Fruit fly (Drosophila melanogaster) whole organism, embryonic: Measurements from ENCODE around the gene DppIII.

ENCODE experiments used
- ATbp ChIP-seq: fragments of 200-800 bp; sonication (Bioruptor generic); optimal IDR thresholded peaks from 2 replicates; lab custom pipeline; 2017; ENCODE audit warnings: missing biosample characterization, mild to moderate bottlenecking, missing genetic modification characterization, missing genetic modification reagents
- Asciz ChIP-seq: fragments of 200-800 bp; sonication (Bioruptor generic); optimal IDR thresholded peaks from 2 replicates; lab custom pipeline; 2017; ENCODE audit warnings: missing biosample characterization, mild to moderate bottlenecking, missing genetic modification characterization, missing genetic modification reagents
- Atf6 ChIP-seq: fragments of 200-800 bp; sonication (Bioruptor generic); IDR thresholded peaks from 2 replicates; pipeline ENCODE4 v1.3.6; 2022; ENCODE audit warnings: missing biosample characterization, missing genetic modification characterization
- CG10321 ChIP-seq: fragments of 200-800 bp; sonication (Bioruptor generic); IDR thresholded peaks from 2 replicates; pipeline ENCODE4 v1.3.6; 2022; ENCODE audit warnings: missing biosample characterization, missing genetic modification characterization
- CG11504 ChIP-seq: fragments of 200-800 bp; sonication (Bioruptor generic); optimal IDR thresholded peaks from 3 replicates; lab custom pipeline; 2019; ENCODE audit warnings: missing biosample characterization, mild to moderate bottlenecking, missing genetic modification characterization, moderate library complexity
- CG1233 ChIP-seq: fragments of 200-800 bp; sonication (Bioruptor generic); optimal IDR thresholded peaks from 4 replicates; lab custom pipeline; 2018; ENCODE audit warnings: missing biosample characterization, mild to moderate bottlenecking, missing genetic modification characterization
- CG13894 ChIP-seq: fragments of 200-800 bp; sonication (Bioruptor generic); optimal IDR thresholded peaks from 3 replicates; lab custom pipeline; 2018; ENCODE audit warnings: missing biosample characterization, mild to moderate bottlenecking, missing genetic modification characterization, moderate library complexity
- CG14050 ChIP-seq: fragments of 200-800 bp; sonication (Bioruptor generic); IDR thresholded peaks from 3 replicates; pipeline ENCODE4 v1.3.6; 2022; ENCODE audit warnings: missing biosample characterization, missing genetic modification characterization
- CG14441 ChIP-seq: fragments of 200-800 bp; sonication (Bioruptor generic); IDR thresholded peaks from 2 replicates; pipeline ENCODE4 v1.3.6; 2022; ENCODE audit warnings: missing biosample characterization, missing genetic modification characterization
- CG15514 ChIP-seq: fragments of 200-800 bp; sonication (Bioruptor generic); optimal IDR thresholded peaks from 3 replicates; lab custom pipeline; 2017; ENCODE audit warnings: missing biosample characterization, missing genetic modification characterization, mild to moderate bottlenecking, moderate library complexity, missing genetic modification reagents
- CG17359 ChIP-seq: fragments of 200-800 bp; sonication (Bioruptor generic); optimal IDR thresholded peaks from 3 replicates; lab custom pipeline; 2018; ENCODE audit warnings: missing biosample characterization, mild to moderate bottlenecking, missing genetic modification characterization, moderate library complexity
- CG17829 ChIP-seq: fragments of 200-800 bp; optimal IDR thresholded peaks from 2 replicates; lab custom pipeline; 2019; ENCODE audit warnings: missing biosample characterization, mild to moderate bottlenecking, missing genetic modification characterization, moderate library complexity
- CG1832 ChIP-seq: fragments of 200-800 bp; sonication (Bioruptor generic); optimal IDR thresholded peaks from 2 replicates; lab custom pipeline; 2017; ENCODE audit warnings: missing biosample characterization, mild to moderate bottlenecking, missing genetic modification characterization, inconsistent platforms
- CG31441 ChIP-seq: fragments of 200-800 bp; sonication (Bioruptor generic); IDR thresholded peaks from 2 replicates; pipeline ENCODE4 v1.3.6; 2022; ENCODE audit warnings: missing biosample characterization, missing genetic modification characterization
- CG7372 ChIP-seq: fragments of 200-800 bp; sonication (Bioruptor generic); IDR thresholded peaks from 2 replicates; pipeline ENCODE4 v1.3.6; 2022; ENCODE audit warnings: missing biosample characterization, missing genetic modification characterization
- CG8290 ChIP-seq, 3 experiments: fragments of 200-800 bp; sonication (Bioruptor generic); optimal IDR thresholded peaks; 2 replicates each; lab custom pipeline; 2016 to 2019; ENCODE audit warnings: missing biosample characterization in 3 of 3, missing genetic modification characterization in 3 of 3, mild to moderate bottlenecking in 2 of 3, moderate library complexity in 1 of 3
- CG8478 ChIP-seq: fragments of >200 bp; optimal IDR thresholded peaks from 2 replicates; lab custom pipeline; 2018
- CG9797 ChIP-seq: fragments of 200-800 bp; sonication (Bioruptor generic); optimal IDR thresholded peaks from 3 replicates; lab custom pipeline; 2018; ENCODE audit warnings: missing biosample characterization, mild to moderate bottlenecking, missing genetic modification characterization
- Doc2 ChIP-seq: fragments of 200-800 bp; sonication (Bioruptor generic); IDR thresholded peaks from 2 replicates; pipeline ENCODE4 v1.3.6; 2022; ENCODE audit warnings: missing biosample characterization, missing genetic modification characterization
- Drgx ChIP-seq: fragments of 200-800 bp; sonication (Bioruptor generic); IDR thresholded peaks from 2 replicates; pipeline ENCODE4 v1.3.6; 2022; ENCODE audit warnings: missing biosample characterization, missing genetic modification characterization
- E2f2 ChIP-seq: fragments of 200-800 bp; sonication (Bioruptor generic); IDR thresholded peaks from 2 replicates; pipeline ENCODE4 v1.3.6; 2022; ENCODE audit warnings: missing biosample characterization, missing genetic modification characterization
- HLH4C ChIP-seq: fragments of 200-800 bp; sonication (Bioruptor generic); IDR thresholded peaks from 3 replicates; pipeline ENCODE4 v1.3.6; 2022; ENCODE audit warnings: missing biosample characterization, missing genetic modification characterization; ENCODE audit not compliant: partially characterized antibody
- HmgD ChIP-seq: fragments of 200-800 bp; sonication (Bioruptor generic); optimal IDR thresholded peaks from 3 replicates; lab custom pipeline; 2016; ENCODE audit warnings: missing biosample characterization, missing genetic modification characterization
- Med ChIP-seq: fragments of 200-800 bp; sonication (Bioruptor generic); peaks from one replicate; lab custom pipeline; 2016; ENCODE audit warnings: missing biosample characterization, missing genetic modification characterization, mild to moderate bottlenecking, inconsistent platforms, moderate library complexity
- Neu2 ChIP-seq: fragments of 200-800 bp; sonication (Bioruptor generic); optimal IDR thresholded peaks from 3 replicates; lab custom pipeline; 2016; ENCODE audit warnings: missing biosample characterization, missing genetic modification characterization, borderline replicate concordance
- Nf-YA ChIP-seq: fragments of 200-800 bp; sonication (Bioruptor generic); IDR thresholded peaks from 2 replicates; pipeline ENCODE4 v1.3.6; 2022; ENCODE audit warnings: missing biosample characterization, missing genetic modification characterization
- Oli ChIP-seq: fragments of 200-800 bp; sonication (Bioruptor generic); optimal IDR thresholded peaks from 2 replicates; lab custom pipeline; 2018; ENCODE audit warnings: missing biosample characterization, mild to moderate bottlenecking, missing genetic modification characterization, moderate library complexity
- Ptx1 ChIP-seq: fragments of 200-800 bp; sonication (Bioruptor generic); IDR thresholded peaks from 2 replicates; pipeline ENCODE4 v1.3.6; 2022; ENCODE audit warnings: missing biosample characterization, missing genetic modification characterization
- Spps ChIP-seq: fragments of 200-800 bp; sonication (Bioruptor generic); optimal IDR thresholded peaks from 2 replicates; lab custom pipeline; 2018; ENCODE audit warnings: missing biosample characterization, mild to moderate bottlenecking, missing genetic modification characterization
- Taf1 ChIP-seq: fragments of 200-800 bp; sonication (Bioruptor generic); IDR thresholded peaks from 2 replicates; pipeline ENCODE4 v1.3.6; 2022; ENCODE audit warnings: missing biosample characterization, missing genetic modification characterization
- Trl ChIP-seq, 3 experiments: fragments of >200 bp in 2 of 3; fragments of 200-800 bp in 1 of 3; sonication (Bioruptor generic) in 1 of 3; optimal IDR thresholded peaks; 2 replicates in 1 of 3; 3 replicates in 2 of 3; lab custom pipeline; 2016 to 2017; ENCODE audit warnings: missing biosample characterization in 1 of 3, missing genetic modification characterization in 1 of 3
- Xrp1 ChIP-seq: fragments of 200-800 bp; sonication (Bioruptor generic); IDR thresholded peaks from 2 replicates; pipeline ENCODE4 v1.3.6; 2022; ENCODE audit warnings: missing biosample characterization, missing genetic modification characterization
- ato ChIP-seq: fragments of 200-800 bp; sonication (Bioruptor generic); IDR thresholded peaks from 2 replicates; pipeline ENCODE4 v1.3.6; 2022; ENCODE audit warnings: missing biosample characterization, missing genetic modification characterization; ENCODE audit not compliant: partially characterized antibody
- bowl ChIP-seq: fragments of 200-800 bp; sonication (Bioruptor generic); IDR thresholded peaks from 2 replicates; pipeline ENCODE4 v1.3.6; 2022; ENCODE audit warnings: missing biosample characterization, missing genetic modification characterization
- bsh ChIP-seq, 2 experiments: fragments of 200-800 bp; sonication (Bioruptor generic); optimal IDR thresholded peaks; 2 replicates each; lab custom pipeline; 2017 to 2018; ENCODE audit warnings: mild to moderate bottlenecking in 2 of 2, missing biosample characterization in 2 of 2, missing genetic modification characterization in 2 of 2, moderate library complexity in 1 of 2
- cad ChIP-seq: fragments of >200 bp; optimal IDR thresholded peaks from 2 replicates; lab custom pipeline; 2017; ENCODE audit warnings: missing biosample characterization, missing genetic modification characterization
- chm ChIP-seq: fragments of 200-800 bp; sonication (Bioruptor generic); IDR thresholded peaks from 2 replicates; pipeline ENCODE4 v1.3.6; 2022; ENCODE audit warnings: missing biosample characterization, missing genetic modification characterization
- ci ChIP-seq: fragments of 200-800 bp; sonication (Bioruptor generic); IDR thresholded peaks from 3 replicates; pipeline ENCODE4 v1.3.6; 2022; ENCODE audit warnings: missing biosample characterization, missing genetic modification characterization
- crp ChIP-seq, 2 experiments: fragments of 200-800 bp; sonication (Bioruptor generic); optimal IDR thresholded peaks; 2 replicates in 1 of 2; 3 replicates in 1 of 2; lab custom pipeline; 2017; ENCODE audit warnings: missing biosample characterization in 2 of 2, missing genetic modification characterization in 2 of 2, mild to moderate bottlenecking in 1 of 2, moderate library complexity in 1 of 2
- dmrt99B ChIP-seq: fragments of 200-800 bp; sonication (Bioruptor generic); optimal IDR thresholded peaks from 2 replicates; lab custom pipeline; 2018; ENCODE audit warnings: missing biosample characterization, mild to moderate bottlenecking, missing genetic modification characterization, moderate library complexity
- fd102C ChIP-seq: fragments of 200-800 bp; sonication (Bioruptor generic); optimal IDR thresholded peaks from 2 replicates; lab custom pipeline; 2018; ENCODE audit warnings: missing biosample characterization, mild to moderate bottlenecking, missing genetic modification characterization, moderate library complexity
- inv ChIP-seq: fragments of 200-800 bp; sonication (Bioruptor generic); IDR thresholded peaks from 2 replicates; pipeline ENCODE4 v1.3.6; 2022; ENCODE audit warnings: missing biosample characterization, missing genetic modification characterization; ENCODE audit not compliant: partially characterized antibody
- onecut ChIP-seq: fragments of 200-800 bp; sonication (Bioruptor generic); IDR thresholded peaks from 2 replicates; pipeline ENCODE4 v1.3.6; 2022; ENCODE audit warnings: missing biosample characterization, missing genetic modification characterization
- phol ChIP-seq: fragments of 200-800 bp; sonication (Bioruptor generic); optimal IDR thresholded peaks from 3 replicates; lab custom pipeline; 2018; ENCODE audit warnings: missing biosample characterization, mild to moderate bottlenecking, missing genetic modification characterization, moderate library complexity
- ranshi ChIP-seq: fragments of 200-800 bp; sonication (Bioruptor generic); IDR thresholded peaks from 2 replicates; pipeline ENCODE4 v1.3.6; 2022; ENCODE audit warnings: missing biosample characterization, missing genetic modification characterization
- sens-2 ChIP-seq: fragments of 200-800 bp; sonication (Bioruptor generic); IDR thresholded peaks from 2 replicates; pipeline ENCODE4 v1.3.6; 2022; ENCODE audit warnings: missing biosample characterization, missing genetic modification characterization
- slp2 ChIP-seq: fragments of 200-800 bp; sonication (Bioruptor generic); optimal IDR thresholded peaks from 2 replicates; lab custom pipeline; 2016; ENCODE audit warnings: missing biosample characterization, missing genetic modification characterization
- wor ChIP-seq: fragments of 200-800 bp; sonication (Bioruptor generic); IDR thresholded peaks from 2 replicates; pipeline ENCODE4 v1.3.6; 2022; ENCODE audit warnings: missing biosample characterization, missing genetic modification characterization
- z ChIP-seq: fragments of 200-800 bp; sonication (Bioruptor generic); IDR thresholded peaks from 3 replicates; pipeline ENCODE4 v1.3.6; 2022; ENCODE audit warnings: missing biosample characterization, missing genetic modification characterization
- zfh1 ChIP-seq: fragments of 200-800 bp; sonication (Bioruptor generic); IDR thresholded peaks from 3 replicates; pipeline ENCODE4 v1.3.6; 2022; ENCODE audit warnings: missing biosample characterization, missing genetic modification characterization

Gene DppIII

DNA sequence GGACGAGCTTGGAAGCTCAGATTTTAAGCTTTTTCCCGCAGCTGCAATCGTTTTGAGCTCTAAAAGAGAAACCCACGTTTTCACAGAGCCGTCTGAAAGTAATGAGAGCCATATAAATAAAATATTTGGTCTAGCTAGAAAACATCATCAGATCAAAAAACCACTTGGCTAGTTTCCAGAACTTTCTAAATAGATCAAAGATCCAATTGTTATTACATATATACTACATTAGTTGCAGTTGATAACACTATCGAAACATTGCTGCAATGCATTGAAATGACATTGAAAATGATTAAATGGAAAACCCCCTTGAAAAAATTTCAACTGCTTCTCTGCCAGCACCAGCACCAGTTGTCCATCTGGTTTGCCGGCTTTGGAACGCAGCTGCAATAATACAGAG, 10.8 kb downstream of the DppIII start (continued):
- TF ChIP-seq CG17359 (tag; lab: Kevin White, UChicago) (peak; percentile 43), CG9797 (GFP tag; lab: Kevin White, UChicago) (no peak), CG8478 (lab: Kevin White, UChicago) (no peak), HmgD (GFP tag; lab: Kevin White, UChicago) (no peak), phol (tag; lab: Kevin White, UChicago) (peak; percentile 38), Med (GFP tag; lab: Kevin White, UChicago) (peak; percentile 78), Ptx1 (GFP tag; lab: Robert Waterston, UW) (peak; percentile 64), Asciz (GFP tag; lab: Kevin White, UChicago) (peak; percentile 47), CG10321 (GFP tag; lab: Robert Waterston, UW) (no peak), HLH4C (no peak), CG15514 (GFP tag; lab: Kevin White, UChicago) (no peak), CG17829 (tag; lab: Kevin White, UChicago) (peak; percentile 2), crp (GFP tag; optimal IDR thresholded peaks at IDR 0.05; lab: Kevin White, UChicago) (no peak), CG7372 (GFP tag; lab: Robert Waterston, UW) (no peak), cad (no peak), sens-2 (no peak), CG11504 (tag; lab: Kevin White, UChicago) (peak; percentile 42), ranshi (GFP tag; lab: Robert Waterston, UW) (peak; percentile 21; the same call in 1 of the 2 replicates), Trl (optimal IDR thresholded peaks at IDR 0.05; lab: Kevin White, UChicago) (no peak), Trl (GFP tag; optimal IDR thresholded peaks at IDR 0.05; lab: Kevin White, UChicago) (no peak), wor (GFP tag; lab: Robert Waterston, UW) (peak; percentile 10; the same call in 1 of the 2 replicates), CG14050 (peak; percentile 61; the same call in 1 of the 3 replicates), ato (GFP tag; lab: Robert Waterston, UW) (no peak), bowl (GFP tag; lab: Robert Waterston, UW) (no peak), CG8290 (GFP tag; optimal IDR thresholded peaks at IDR 0.05; lab: Kevin White, UChicago) (no peak), CG8290 (tag; optimal IDR thresholded peaks at IDR 0.05; lab: Kevin White, UChicago) (no peak), Spps (tag; lab: Kevin White, UChicago) (no peak), Taf1 (GFP tag; lab: Robert Waterston, UW) (no peak), ci (GFP tag; lab: Robert Waterston, UW) (peak; percentile 26; the same call in 1 of the 3 replicates), CG13894 (tag; lab: Kevin White, UChicago) (no peak), dmrt99B (tag; lab: Kevin White, UChicago) (peak; percentile 73), Nf-YA (peak; percentile 37; the same call in 1 of the 2 replicates), bsh (GFP tag; optimal IDR thresholded peaks at IDR 0.05; lab: Kevin White, UChicago) (peak in 1 of 2 experiments; percentile 10), CG14441 (GFP tag; lab: Robert Waterston, UW) (peak; percentile 61), onecut (no peak), Neu2 (no peak), Atf6 (no peak), slp2 (GFP tag; lab: Kevin White, UChicago) (no peak), CG1233 (GFP tag; lab: Kevin White, UChicago) (no peak), Doc2 (GFP tag; lab: Robert Waterston, UW) (no peak), Oli (tag; lab: Kevin White, UChicago) (peak; percentile 47), inv (GFP tag; lab: Robert Waterston, UW) (no peak), ATbp (peak; percentile 5), zfh1 (GFP tag; lab: Robert Waterston, UW) (peak; percentile 31; the same call in 2 of the 3 replicates), Drgx (peak; percentile 95), fd102C (GFP tag; lab: Kevin White, UChicago) (no peak), CG1832 (GFP tag; lab: Kevin White, UChicago) (no peak), E2f2 (no peak), z (no peak), CG31441 (no peak), Xrp1 (GFP tag; lab: Robert Waterston, UW) (no peak), chm (GFP tag; lab: Robert Waterston, UW) (no peak)
